Worm (Caenorhabditis elegans): ENCODE results near the gene Y50D4B.1.

ce11 chrV:1133223-1133622, 20.5 kb downstream of the Y50D4B.1 start:
- TF ChIP-seq ceh-2 (tag; optimal IDR thresholded peaks at IDR 0.05) (no peak), hlh-15 (tag; optimal IDR thresholded peaks at IDR 0.05) (no peak), ama-1 (optimal IDR thresholded peaks at IDR 0.05) (no peak), K09A11.1 (tag; optimal IDR thresholded peaks at IDR 0.05; ENCODE audit: insufficient read depth) (no peak), nhr-11 (tag; optimal IDR thresholded peaks at IDR 0.05) (no peak), ahr-1 (tag; optimal IDR thresholded peaks at IDR 0.05) (no peak), hlh-8 (tag; optimal IDR thresholded peaks at IDR 0.05) (no peak), pax-1 (tag; optimal IDR thresholded peaks at IDR 0.05) (no peak), unc-86 (tag; optimal IDR thresholded peaks at IDR 0.05) (no peak), ref-2 (tag; optimal IDR thresholded peaks at IDR 0.05) (no peak)

Measured in whole organism, late embryonic.